Worm (Caenorhabditis elegans) whole organism, L4 larva: ENCODE results near the gene hbl-1.

Experiments used
- F26F4.8 ChIP-seq: fragments of 200-800 bp; sonication (Bioruptor generic); conservative IDR thresholded peaks from 2 replicates; pipeline ENCODE4 v1.3.6; 2022; ENCODE audit warnings: missing genetic modification characterization, missing compliant biosample characterization
- F37D6.2 ChIP-seq: sonication (generic microtip); optimal IDR thresholded peaks from 2 replicates; lab custom pipeline; 2016; ENCODE audit warnings: mild to moderate bottlenecking, missing genetic modification characterization, missing compliant biosample characterization
- F44E2.7 ChIP-seq: fragments of 200-800 bp; sonication (Bioruptor generic); IDR thresholded peaks from 2 replicates; pipeline ENCODE4 v2.1.2; 2022; ENCODE audit warnings: missing genetic modification characterization, missing compliant biosample characterization
- Y5F2A.4 ChIP-seq: fragments of 200-800 bp; sonication (Bioruptor generic); optimal IDR thresholded peaks from 2 replicates; lab custom pipeline; 2018; ENCODE audit warnings: mild to moderate bottlenecking, missing genetic modification characterization, missing compliant biosample characterization
- Y75B8A.6 ChIP-seq: fragments of 200-800 bp; sonication (Bioruptor generic); IDR thresholded peaks from 2 replicates; pipeline ENCODE4 v1.3.6; 2022; ENCODE audit warnings: missing genetic modification reagents, missing genetic modification characterization, missing compliant biosample characterization
- aha-1 ChIP-seq: fragments of 150-350 bp; peaks from one replicate; lab custom pipeline; 2014; ENCODE audit warnings: missing biosample characterization, missing genetic modification characterization
- attf-4 ChIP-seq: sonication (generic microtip); optimal IDR thresholded peaks from 3 replicates; lab custom pipeline; 2017; ENCODE audit warnings: missing biosample characterization, missing genetic modification characterization
- ceh-20 ChIP-seq: fragments of 200-800 bp; sonication (Bioruptor generic); IDR thresholded peaks from 2 replicates; pipeline ENCODE4 v1.3.6; 2022; ENCODE audit warnings: missing genetic modification reagents, missing genetic modification characterization, missing compliant biosample characterization
- ceh-28 ChIP-seq: fragments of 150-350 bp; optimal IDR thresholded peaks from 2 replicates; lab custom pipeline; 2014; ENCODE audit warnings: missing biosample characterization, missing genetic modification reagents, missing genetic modification characterization
- ceh-62 ChIP-seq: sonication (generic microtip); optimal IDR thresholded peaks from 2 replicates; lab custom pipeline; 2017; ENCODE audit warnings: missing biosample characterization, missing genetic modification characterization
- ceh-82 ChIP-seq: sonication (generic microtip); optimal IDR thresholded peaks from 2 replicates; lab custom pipeline; 2017; ENCODE audit warnings: missing biosample characterization, missing genetic modification characterization
- ces-1 ChIP-seq: fragments of 150-350 bp; sonication (generic microtip); optimal IDR thresholded peaks from 4 replicates; lab custom pipeline; 2014; ENCODE audit warnings: missing biosample characterization, missing genetic modification reagents, missing genetic modification characterization
- daf-16 ChIP-seq, 3 experiments: sonication (generic microtip); optimal IDR thresholded peaks; 2 replicates each; lab custom pipeline; 2016 to 2017; ENCODE audit warnings: missing genetic modification characterization in 3 of 3, missing genetic modification reagents in 3 of 3, mild to moderate bottlenecking in 2 of 3, missing compliant biosample characterization in 2 of 3, missing biosample characterization in 1 of 3, moderate library complexity in 1 of 3
- daf-19 ChIP-seq: fragments of 200-800 bp; sonication (Bioruptor generic); conservative IDR thresholded peaks from 2 replicates; pipeline ENCODE4 v1.3.6; 2022; ENCODE audit warnings: missing genetic modification characterization, missing compliant biosample characterization
- daf-8 ChIP-seq: fragments of 200-800 bp; sonication (Bioruptor generic); IDR thresholded peaks from 2 replicates; pipeline ENCODE4 v1.3.6; 2022; ENCODE audit warnings: missing genetic modification characterization, missing compliant biosample characterization
- dmd-6 ChIP-seq: fragments of 200-800 bp; sonication (Bioruptor generic); IDR thresholded peaks from 2 replicates; pipeline ENCODE4 v1.3.6; 2022; ENCODE audit warnings: missing genetic modification reagents, missing genetic modification characterization, missing compliant biosample characterization
- dmd-8 ChIP-seq: fragments of 200-800 bp; sonication (Bioruptor generic); IDR thresholded peaks from 2 replicates; pipeline ENCODE4 v1.3.6; 2022; ENCODE audit warnings: missing genetic modification characterization, missing compliant biosample characterization
- dve-1 ChIP-seq: sonication (generic microtip); optimal IDR thresholded peaks from 2 replicates; lab custom pipeline; 2017; ENCODE audit warnings: antibody characterized with exemption, mild to moderate bottlenecking, missing genetic modification characterization, missing compliant biosample characterization; ENCODE audit not compliant: insufficient read depth
- egl-27 ChIP-seq: sonication (generic microtip); optimal IDR thresholded peaks from 3 replicates; lab custom pipeline; 2017; ENCODE audit warnings: missing biosample characterization, missing genetic modification reagents, missing genetic modification characterization
- fos-1 ChIP-seq: fragments of 150-350 bp; optimal IDR thresholded peaks from 2 replicates; lab custom pipeline; 2014; ENCODE audit warnings: missing biosample characterization, missing genetic modification characterization
- hif-1 ChIP-seq, 2 experiments: sonication (generic microtip); optimal IDR thresholded peaks; 2 replicates each; lab custom pipeline; 2016 to 2017; ENCODE audit warnings: missing compliant biosample characterization in 2 of 2, missing genetic modification characterization in 2 of 2, missing genetic modification reagents in 2 of 2, missing genotype in 2 of 2, mild to moderate bottlenecking in 1 of 2
- hlh-30 ChIP-seq: sonication (generic microtip); optimal IDR thresholded peaks from 2 replicates; lab custom pipeline; 2017; ENCODE audit warnings: antibody characterized with exemption, mild to moderate bottlenecking, missing genetic modification characterization, missing compliant biosample characterization; ENCODE audit not compliant: insufficient read depth
- hmg-1.1 ChIP-seq: fragments of 200-800 bp; sonication (Bioruptor generic); IDR thresholded peaks from 2 replicates; pipeline ENCODE4 v1.3.6; 2022; ENCODE audit warnings: missing genetic modification reagents, missing genetic modification characterization, missing compliant biosample characterization
- lim-7 ChIP-seq: fragments of 200-800 bp; sonication (Bioruptor generic); IDR thresholded peaks from 2 replicates; pipeline ENCODE4 v1.3.6; 2022; ENCODE audit warnings: missing genetic modification characterization, missing compliant biosample characterization
- lin-1 ChIP-seq: fragments of 200-800 bp; sonication (Bioruptor generic); IDR thresholded peaks from 2 replicates; pipeline ENCODE4 v1.3.6; 2022; ENCODE audit warnings: missing genetic modification reagents, missing genetic modification characterization, missing compliant biosample characterization
- lin-13 ChIP-seq: fragments of 150-350 bp; optimal IDR thresholded peaks from 2 replicates; lab custom pipeline; 2014; ENCODE audit warnings: missing biosample characterization, missing genetic modification reagents, missing genetic modification characterization
- lin-29 ChIP-seq: fragments of 200-800 bp; sonication (Bioruptor generic); IDR thresholded peaks from 2 replicates; pipeline ENCODE4 v1.3.6; 2022; ENCODE audit warnings: missing genetic modification reagents, missing genetic modification characterization, missing compliant biosample characterization
- madf-5 ChIP-seq, 2 experiments: fragments of 200-800 bp; sonication (Bioruptor generic); IDR thresholded peaks; 2 replicates each; pipeline ENCODE4 v1.3.6; 2022; ENCODE audit warnings: missing compliant biosample characterization in 2 of 2, missing genetic modification characterization in 2 of 2
- madf-9 ChIP-seq: fragments of 200-800 bp; sonication (Bioruptor generic); conservative IDR thresholded peaks from 2 replicates; pipeline ENCODE4 v1.3.6; 2022; ENCODE audit warnings: missing genetic modification reagents, missing genetic modification characterization, missing compliant biosample characterization
- mdl-1 ChIP-seq, 2 experiments: fragments of 150-350 bp in 1 of 2; sonication (generic microtip) in 1 of 2; optimal IDR thresholded peaks; 2 replicates each; lab custom pipeline; 2014 to 2017; ENCODE audit warnings: missing biosample characterization in 2 of 2, missing genetic modification characterization in 2 of 2
- mdt-29 ChIP-seq: fragments of 200-800 bp; sonication (Bioruptor generic); IDR thresholded peaks from 2 replicates; pipeline ENCODE4 v1.3.6; 2022; ENCODE audit warnings: missing genetic modification reagents, missing genetic modification characterization, missing compliant biosample characterization
- nhr-10 ChIP-seq: fragments of 150-350 bp; optimal IDR thresholded peaks from 2 replicates; lab custom pipeline; 2014; ENCODE audit warnings: missing biosample characterization, missing genetic modification characterization
- nhr-102 ChIP-seq: sonication (generic microtip); optimal IDR thresholded peaks from 2 replicates; lab custom pipeline; 2016; ENCODE audit warnings: mild to moderate bottlenecking, missing genetic modification characterization, moderate library complexity, missing compliant biosample characterization
- nhr-237 ChIP-seq: sonication (generic microtip); optimal IDR thresholded peaks from 2 replicates; lab custom pipeline; 2017; ENCODE audit warnings: missing biosample characterization, missing genetic modification characterization
- nhr-28 ChIP-seq: fragments of 150-350 bp; optimal IDR thresholded peaks from 2 replicates; lab custom pipeline; 2014; ENCODE audit warnings: missing biosample characterization, missing genetic modification characterization
- nhr-42 ChIP-seq: fragments of 200-800 bp; sonication (Bioruptor generic); IDR thresholded peaks from 2 replicates; pipeline ENCODE4 v1.3.6; 2022; ENCODE audit warnings: missing genetic modification characterization, missing compliant biosample characterization
- nhr-48 ChIP-seq: sonication (generic microtip); optimal IDR thresholded peaks from 2 replicates; lab custom pipeline; 2016; ENCODE audit warnings: mild to moderate bottlenecking, missing genetic modification characterization, missing compliant biosample characterization
- nhr-76 ChIP-seq: fragments of 150-350 bp; optimal IDR thresholded peaks from 2 replicates; lab custom pipeline; 2014; ENCODE audit warnings: missing biosample characterization, missing genetic modification characterization
- pha-4 ChIP-seq, 2 experiments: fragments of 150-350 bp in 1 of 2; fragments of 200-800 bp in 1 of 2; sonication (Bioruptor generic) in 1 of 2; IDR thresholded peaks in 1 of 2; optimal IDR thresholded peaks in 1 of 2; 2 replicates each; pipeline versions ENCODE4 v1.3.6 to Lab custom; 2014 to 2022; ENCODE audit warnings: missing genetic modification characterization in 2 of 2, missing genetic modification reagents in 2 of 2, missing biosample characterization in 1 of 2, missing compliant biosample characterization in 1 of 2
- php-3 ChIP-seq: fragments of 200-800 bp; sonication (Bioruptor generic); IDR thresholded peaks from 2 replicates; pipeline ENCODE4 v1.3.6; 2022; ENCODE audit warnings: missing genetic modification reagents, missing genetic modification characterization, missing compliant biosample characterization
- set-16 ChIP-seq: fragments of 200-800 bp; sonication (Bioruptor generic); IDR thresholded peaks from 2 replicates; pipeline ENCODE4 v1.3.6; 2022; ENCODE audit warnings: missing genetic modification reagents, missing genetic modification characterization, missing compliant biosample characterization
- skn-1 ChIP-seq: fragments of 150-350 bp; optimal IDR thresholded peaks from 2 replicates; lab custom pipeline; 2014; ENCODE audit warnings: missing biosample characterization, missing genetic modification characterization
- snpc-4 ChIP-seq: fragments of 150-350 bp; optimal IDR thresholded peaks from 2 replicates; lab custom pipeline; 2014; ENCODE audit warnings: missing biosample characterization, missing genetic modification characterization
- tag-97 ChIP-seq: fragments of 200-800 bp; sonication (Bioruptor generic); IDR thresholded peaks from 2 replicates; pipeline ENCODE4 v1.3.6; 2022; ENCODE audit warnings: missing genetic modification characterization, missing compliant biosample characterization
- unc-130 ChIP-seq: sonication (generic microtip); optimal IDR thresholded peaks from 2 replicates; lab custom pipeline; 2016; ENCODE audit warnings: missing genetic modification reagents, missing genetic modification characterization, missing compliant biosample characterization
- unc-39 ChIP-seq: sonication (generic microtip); optimal IDR thresholded peaks from 2 replicates; lab custom pipeline; 2017; ENCODE audit warnings: missing biosample characterization, missing genetic modification characterization
- zag-1 ChIP-seq: fragments of 150-350 bp; optimal IDR thresholded peaks from 2 replicates; lab custom pipeline; 2014; ENCODE audit warnings: missing biosample characterization, missing genetic modification characterization
- zip-11 ChIP-seq: fragments of 200-800 bp; sonication (Bioruptor generic); IDR thresholded peaks from 2 replicates; pipeline ENCODE4 v1.3.6; 2022; ENCODE audit warnings: missing genetic modification characterization, missing compliant biosample characterization
- ztf-11 ChIP-seq: fragments of 150-350 bp; optimal IDR thresholded peaks from 2 replicates; lab custom pipeline; 2014; ENCODE audit warnings: missing biosample characterization, missing genetic modification characterization

Gene hbl-1

DNA sequence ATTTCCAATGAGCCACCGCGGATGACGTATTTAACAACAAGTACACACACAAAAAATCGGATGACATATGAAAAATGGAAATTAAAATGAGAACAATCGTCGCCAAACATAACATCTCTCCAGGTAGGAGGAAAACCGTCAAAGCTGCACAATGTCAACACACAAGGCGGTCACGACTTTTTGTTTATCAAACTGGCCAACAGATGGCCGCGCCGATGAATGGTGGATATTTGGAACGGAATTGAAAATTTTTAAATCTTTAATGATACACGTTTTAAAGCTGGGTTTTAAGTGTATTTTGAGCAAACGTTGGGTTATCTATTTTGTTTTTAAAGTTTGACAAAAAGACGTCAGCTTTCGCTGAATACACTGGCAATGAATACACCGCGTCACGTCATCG is 40.6 kb upstream of the hbl-1 start:
- TF ChIP-seq pha-4 (GFP tag; IDR thresholded peaks at IDR 0.05; lab: Robert Waterston, UW) (no peak), pha-4 (tag; optimal IDR thresholded peaks at IDR 0.05; lab: Kevin White, UChicago) (peak; percentile 31), lim-7 (GFP tag; lab: Robert Waterston, UW) (no peak), aha-1 (tag; lab: Kevin White, UChicago) (peak; percentile 55)

ce11 chrX:5782153-5782552 is 39.8 kb upstream of the hbl-1 start, which contains the start of gene gakh-1:
Gene gakh-1 (plus strand): TSS chrX:5782499.
- TF ChIP-seq nhr-48 (peak; percentile 38), set-16 (no peak), skn-1 (tag; lab: Kevin White, UChicago) (no peak), snpc-4 (tag; lab: Kevin White, UChicago) (no peak), fos-1 (no peak), ces-1 (GFP tag; lab: Kevin White, UChicago) (no peak), nhr-102 (peak; percentile 54), egl-27 (tag; lab: Kevin White, UChicago) (no peak), nhr-42 (GFP tag; lab: Robert Waterston, UW) (0 out of 2 replicates have a peak, but pooled peaks have one; percentile 18), Y75B8A.6 (GFP tag; lab: Robert Waterston, UW) (no peak), lim-7 (GFP tag; lab: Robert Waterston, UW) (no peak), mdt-29 (GFP tag; lab: Robert Waterston, UW) (no peak), madf-9 (no peak), php-3 (GFP tag; lab: Robert Waterston, UW) (no peak), ceh-28 (tag; lab: Kevin White, UChicago) (no peak), ceh-82 (tag; lab: Kevin White, UChicago) (no peak), hlh-30 (peak; percentile 63), dmd-6 (GFP tag; lab: Robert Waterston, UW) (peak; percentile 57), ceh-62 (tag; lab: Kevin White, UChicago) (no peak), daf-16 (GFP tag; optimal IDR thresholded peaks at IDR 0.05; lab: Kevin White, UChicago) (peak in 1 of 2 experiments; percentile 24), daf-16 (tag; optimal IDR thresholded peaks at IDR 0.05; lab: Kevin White, UChicago) (peak; percentile 36), madf-5 (GFP tag; IDR thresholded peaks at IDR 0.05; lab: Robert Waterston, UW) (no peak), F26F4.8 (GFP tag; lab: Robert Waterston, UW) (no peak), unc-130 (GFP tag; lab: Kevin White, UChicago) (no peak), tag-97 (GFP tag; lab: Robert Waterston, UW) (no peak), unc-39 (tag; lab: Kevin White, UChicago) (no peak), mdl-1 (tag; optimal IDR thresholded peaks at IDR 0.05; lab: Kevin White, UChicago) (no peak), attf-4 (tag; lab: Kevin White, UChicago) (no peak), nhr-28 (tag; lab: Kevin White, UChicago) (peak; percentile 31), Y5F2A.4 (no peak), ceh-20 (GFP tag; lab: Robert Waterston, UW) (no peak), zag-1 (tag; lab: Kevin White, UChicago) (no peak), lin-1 (GFP tag; lab: Robert Waterston, UW) (peak; percentile 48; the same call in 1 of the 2 replicates), daf-19 (GFP tag; lab: Robert Waterston, UW) (0 out of 2 replicates have a peak, but pooled peaks have one; percentile 51), nhr-76 (no peak), daf-8 (no peak), nhr-237 (tag; lab: Kevin White, UChicago) (no peak), nhr-10 (no peak), hmg-1.1 (GFP tag; lab: Robert Waterston, UW) (peak; percentile 61), aha-1 (tag; lab: Kevin White, UChicago) (no peak), F44E2.7 (no peak), dve-1 (tag; lab: Kevin White, UChicago) (peak; percentile 73), hif-1 (tag; optimal IDR thresholded peaks at IDR 0.05; lab: Kevin White, UChicago) (no peak), dmd-8 (GFP tag; lab: Robert Waterston, UW) (no peak), F37D6.2 (tag; lab: Kevin White, UChicago) (peak; percentile 20), pha-4 (GFP tag; IDR thresholded peaks at IDR 0.05; lab: Robert Waterston, UW) (peak; percentile 28; the same call in 1 of the 2 replicates), pha-4 (tag; optimal IDR thresholded peaks at IDR 0.05; lab: Kevin White, UChicago) (no peak), zip-11 (GFP tag; lab: Robert Waterston, UW) (no peak), ztf-11 (tag; lab: Kevin White, UChicago) (no peak), lin-29 (no peak), lin-13 (GFP tag; lab: Kevin White, UChicago) (no peak)
